Fruit fly (Drosophila melanogaster) whole organism, adult: ENCODE results near the gene Lcp65Ac.

Experiments
- CG11617 ChIP-seq: fragments of 200-800 bp; sonication (Bioruptor generic); optimal IDR thresholded peaks from 2 replicates; lab custom pipeline; 2017; ENCODE audit warnings: mild to moderate bottlenecking, missing biosample characterization, missing genetic modification reagents, missing genetic modification characterization
- CG12768 ChIP-seq: fragments of 200-800 bp; sonication (Bioruptor generic); optimal IDR thresholded peaks from 2 replicates; lab custom pipeline; 2017; ENCODE audit warnings: missing biosample characterization, missing genetic modification characterization, mild to moderate bottlenecking, moderate library complexity, missing genetic modification reagents
- CG14711 ChIP-seq: fragments of 200-800 bp; sonication (Bioruptor generic); optimal IDR thresholded peaks from 2 replicates; lab custom pipeline; 2018; ENCODE audit warnings: missing biosample characterization, mild to moderate bottlenecking, missing genetic modification characterization, moderate library complexity
- CG1620 ChIP-seq: fragments of 200-800 bp; sonication (Bioruptor generic); optimal IDR thresholded peaks from 2 replicates; lab custom pipeline; 2016; ENCODE audit warnings: missing biosample characterization, missing genetic modification characterization
- CG33017 ChIP-seq: fragments of 200-800 bp; sonication (Bioruptor generic); optimal IDR thresholded peaks from 2 replicates; lab custom pipeline; 2018; ENCODE audit warnings: missing biosample characterization, mild to moderate bottlenecking, missing genetic modification characterization, moderate library complexity
- CG5204 ChIP-seq: fragments of 200-800 bp; sonication (Bioruptor generic); optimal IDR thresholded peaks from 2 replicates; lab custom pipeline; 2016; ENCODE audit warnings: missing biosample characterization, missing genetic modification characterization
- CG7045 ChIP-seq: fragments of 200-800 bp; sonication (Bioruptor generic); optimal IDR thresholded peaks from 2 replicates; lab custom pipeline; 2017; ENCODE audit warnings: missing biosample characterization, mild to moderate bottlenecking, missing genetic modification characterization
- CG7101 ChIP-seq: fragments of 200-800 bp; sonication (Bioruptor generic); optimal IDR thresholded peaks from 2 replicates; lab custom pipeline; 2018; ENCODE audit warnings: missing biosample characterization, mild to moderate bottlenecking, missing genetic modification characterization, moderate library complexity
- Clk ChIP-seq: fragments of 200-800 bp; sonication (Bioruptor generic); optimal IDR thresholded peaks from 2 replicates; lab custom pipeline; 2017; ENCODE audit warnings: missing biosample characterization, missing genetic modification characterization
- Crg-1 ChIP-seq: fragments of 200-800 bp; sonication (Bioruptor generic); optimal IDR thresholded peaks from 2 replicates; lab custom pipeline; 2016; ENCODE audit warnings: missing biosample characterization, missing genetic modification characterization
- Hr96 ChIP-seq: fragments of 200-800 bp; sonication (Bioruptor generic); optimal IDR thresholded peaks from 2 replicates; lab custom pipeline; 2016; ENCODE audit warnings: missing biosample characterization, missing genetic modification characterization
- Mnt ChIP-seq: fragments of 200-800 bp; sonication (Bioruptor generic); optimal IDR thresholded peaks from 2 replicates; lab custom pipeline; 2016; ENCODE audit warnings: missing biosample characterization, mild to moderate bottlenecking, missing genetic modification characterization
- bab1 ChIP-seq: fragments of 200-800 bp; sonication (Bioruptor generic); optimal IDR thresholded peaks from 3 replicates; lab custom pipeline; 2019; ENCODE audit warnings: missing biosample characterization, mild to moderate bottlenecking, missing genetic modification characterization, moderate library complexity
- cic ChIP-seq: fragments of 200-800 bp; sonication (Bioruptor generic); optimal IDR thresholded peaks from 2 replicates; lab custom pipeline; 2017; ENCODE audit warnings: missing biosample characterization, mild to moderate bottlenecking, missing genetic modification characterization, moderate library complexity
- cnc ChIP-seq, 2 experiments: fragments of >200 bp; optimal IDR thresholded peaks; 2 replicates each; lab custom pipeline; 2017
- kay ChIP-seq: fragments of 200-800 bp; sonication (Bioruptor generic); peaks from one replicate; lab custom pipeline; 2016; ENCODE audit warnings: missing biosample characterization, missing genetic modification characterization, borderline replicate concordance
- ovo ChIP-seq: fragments of 200-800 bp; sonication (Bioruptor generic); optimal IDR thresholded peaks from 2 replicates; lab custom pipeline; 2016; ENCODE audit warnings: missing biosample characterization, missing genetic modification characterization
- pad ChIP-seq: fragments of 200-800 bp; sonication (Bioruptor generic); optimal IDR thresholded peaks from 3 replicates; lab custom pipeline; 2017; ENCODE audit warnings: missing biosample characterization, missing genetic modification characterization, mild to moderate bottlenecking, moderate library complexity, missing genetic modification reagents
- tj ChIP-seq: fragments of 200-800 bp; sonication (Bioruptor generic); optimal IDR thresholded peaks from 3 replicates; lab custom pipeline; 2017; ENCODE audit warnings: missing biosample characterization, mild to moderate bottlenecking, missing genetic modification characterization, moderate library complexity
- toe ChIP-seq: fragments of 200-800 bp; sonication (Bioruptor generic); optimal IDR thresholded peaks from 2 replicates; lab custom pipeline; 2016; ENCODE audit warnings: missing biosample characterization, missing genetic modification characterization

Lcp65Ac gene

DNA sequence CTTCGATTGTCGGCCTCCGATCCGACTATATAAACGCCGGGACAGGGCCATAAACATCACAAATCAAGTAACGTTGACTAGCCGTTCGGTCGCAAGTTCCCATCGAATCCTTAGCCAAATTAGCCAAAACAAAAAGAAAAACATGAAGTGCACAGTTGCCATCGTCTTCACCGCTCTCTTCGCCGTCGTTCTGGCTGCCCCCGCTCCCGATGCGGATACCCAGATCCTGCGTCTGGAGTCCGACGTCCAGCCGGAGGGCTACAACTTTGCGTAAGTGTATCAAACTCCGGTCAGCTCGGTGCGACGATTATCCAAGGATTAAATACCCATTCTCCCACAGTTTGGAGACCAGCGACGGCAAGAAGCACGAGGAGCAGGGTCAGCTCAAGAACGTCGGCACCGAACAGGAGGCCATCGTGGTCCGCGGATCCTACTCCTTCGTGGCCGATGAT lies at the start of gene Lcp65Ac:
Gene Lcp65Ac, plus strand, starts transcription at position 51 of the 452 bp plus-strand sequence.
- no peak for TF ChIP-seq CG7045 (GFP tag; lab: Kevin White, UChicago)
- TF ChIP-seq pad, result no peak
- TF ChIP-seq toe (GFP tag; lab: Kevin White, UChicago), result no peak
- no peak for TF ChIP-seq cnc (optimal IDR thresholded peaks at IDR 0.05; lab: Kevin White, UChicago)
- TF ChIP-seq bab1 (GFP tag; lab: Kevin White, UChicago), result no peak
- no peak for TF ChIP-seq Hr96 (GFP tag; lab: Kevin White, UChicago)
- no peak for TF ChIP-seq tj (GFP tag; lab: Kevin White, UChicago)
- TF ChIP-seq Clk (GFP tag; lab: Kevin White, UChicago), result no peak
- no peak for TF ChIP-seq ovo (GFP tag; lab: Kevin White, UChicago)
- TF ChIP-seq CG7101 (tag; lab: Kevin White, UChicago), result no peak
- TF ChIP-seq Mnt, result no peak
- no peak for TF ChIP-seq CG14711
- no peak for TF ChIP-seq Crg-1 (GFP tag; lab: Kevin White, UChicago)
- no peak for TF ChIP-seq CG11617 (GFP tag; lab: Kevin White, UChicago)
- TF ChIP-seq CG12768 (GFP tag; lab: Kevin White, UChicago), result no peak
- TF ChIP-seq kay, result no peak
- TF ChIP-seq CG1620 (GFP tag; lab: Kevin White, UChicago), result no peak

DNA sequence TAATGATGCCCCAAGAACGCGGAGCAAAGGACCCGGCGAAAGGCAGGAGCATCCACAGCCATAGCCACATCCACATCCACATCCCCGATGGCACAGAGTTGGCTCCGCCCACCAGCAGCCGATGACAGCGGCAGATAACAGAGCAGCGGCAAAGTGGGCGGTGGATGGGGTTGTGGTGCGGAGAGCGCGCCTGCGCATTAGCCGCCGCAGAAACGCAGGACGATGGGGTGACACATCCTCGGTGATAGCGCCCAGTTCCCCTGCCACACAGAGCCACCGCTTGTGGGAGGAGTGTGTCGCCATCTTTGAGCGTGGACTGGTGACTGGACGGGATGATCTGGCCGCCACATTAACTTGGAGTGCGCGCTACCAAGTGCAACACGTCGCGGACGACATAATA lies 47.3 kb upstream of the Lcp65Ac start, which contains the start of gene Ets65A:
Gene Ets65A, plus strand, starts transcription at position 348 of the 400 bp plus-strand sequence.
- TF ChIP-seq ovo (GFP tag; lab: Kevin White, UChicago) (no peak), CG5204 (no peak), Hr96 (GFP tag; lab: Kevin White, UChicago) (no peak), cic (GFP tag; lab: Kevin White, UChicago) (no peak), cnc (optimal IDR thresholded peaks at IDR 0.05; lab: Kevin White, UChicago) (no peak), pad (no peak), Crg-1 (GFP tag; lab: Kevin White, UChicago) (no peak), kay (no peak), CG11617 (GFP tag; lab: Kevin White, UChicago) (no peak), CG33017 (tag; lab: Kevin White, UChicago) (no peak), CG7101 (tag; lab: Kevin White, UChicago) (no peak), toe (GFP tag; lab: Kevin White, UChicago) (no peak), bab1 (GFP tag; lab: Kevin White, UChicago) (no peak), CG12768 (GFP tag; lab: Kevin White, UChicago) (no peak), CG14711 (no peak), CG7045 (GFP tag; lab: Kevin White, UChicago) (no peak)

DNA sequence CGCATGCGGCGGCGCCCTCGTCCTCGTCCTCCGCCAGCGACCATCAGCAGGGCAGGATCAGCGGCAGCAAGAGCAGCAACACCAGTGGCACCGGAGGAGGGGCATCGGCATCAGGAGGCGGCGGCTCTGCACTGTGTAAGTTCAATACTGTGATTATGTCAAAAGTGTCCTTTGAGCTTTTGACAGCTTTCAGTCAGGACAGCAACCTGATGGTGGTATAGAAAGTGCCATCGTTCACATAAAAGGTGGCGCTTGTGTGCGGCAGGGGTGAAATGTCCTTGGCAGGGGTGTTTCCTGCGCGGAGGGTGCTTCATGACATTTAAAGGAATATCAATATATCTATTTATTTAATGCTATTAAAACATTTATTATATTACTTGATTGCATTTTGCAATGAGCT lies 41.0 kb upstream of the Lcp65Ac start:
- TF ChIP-seq Mnt (no peak), CG12768 (GFP tag; lab: Kevin White, UChicago) (no peak), kay (no peak), Hr96 (GFP tag; lab: Kevin White, UChicago) (no peak), CG7045 (GFP tag; lab: Kevin White, UChicago) (no peak), Crg-1 (GFP tag; lab: Kevin White, UChicago) (no peak), tj (GFP tag; lab: Kevin White, UChicago) (no peak), bab1 (GFP tag; lab: Kevin White, UChicago) (no peak), CG11617 (GFP tag; lab: Kevin White, UChicago) (no peak), CG14711 (no peak), cic (GFP tag; lab: Kevin White, UChicago) (no peak), cnc (optimal IDR thresholded peaks at IDR 0.05; lab: Kevin White, UChicago) (no peak), CG5204 (no peak), Clk (GFP tag; lab: Kevin White, UChicago) (no peak), CG33017 (tag; lab: Kevin White, UChicago) (no peak), ovo (GFP tag; lab: Kevin White, UChicago) (no peak)

DNA sequence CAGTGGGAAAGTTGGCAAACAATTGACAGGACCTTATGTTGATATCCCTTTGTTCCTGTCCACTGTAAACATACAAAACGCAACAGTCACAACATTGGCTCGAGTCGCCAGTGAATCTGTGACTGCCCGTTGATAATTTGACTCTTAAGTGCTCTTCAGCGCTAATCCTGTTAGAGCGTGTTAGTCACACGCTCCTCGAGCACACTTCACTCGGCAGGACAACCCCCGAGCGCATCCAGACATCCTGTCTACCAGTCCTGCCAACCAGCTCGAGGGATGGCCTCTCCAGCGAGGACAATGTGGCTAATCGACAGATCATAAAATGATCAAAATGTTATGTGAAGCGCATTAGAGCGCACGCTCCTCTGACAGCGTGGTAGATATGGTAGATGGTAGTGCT lies 40.1 kb upstream of the Lcp65Ac start:
- TF ChIP-seq CG1620 (GFP tag; lab: Kevin White, UChicago) (no peak), cic (GFP tag; lab: Kevin White, UChicago) (no peak), kay (no peak), CG7045 (GFP tag; lab: Kevin White, UChicago) (no peak), ovo (GFP tag; lab: Kevin White, UChicago) (no peak), Crg-1 (GFP tag; lab: Kevin White, UChicago) (no peak), CG12768 (GFP tag; lab: Kevin White, UChicago) (no peak), Mnt (no peak), Hr96 (GFP tag; lab: Kevin White, UChicago) (no peak), CG7101 (tag; lab: Kevin White, UChicago) (no peak)

DNA sequence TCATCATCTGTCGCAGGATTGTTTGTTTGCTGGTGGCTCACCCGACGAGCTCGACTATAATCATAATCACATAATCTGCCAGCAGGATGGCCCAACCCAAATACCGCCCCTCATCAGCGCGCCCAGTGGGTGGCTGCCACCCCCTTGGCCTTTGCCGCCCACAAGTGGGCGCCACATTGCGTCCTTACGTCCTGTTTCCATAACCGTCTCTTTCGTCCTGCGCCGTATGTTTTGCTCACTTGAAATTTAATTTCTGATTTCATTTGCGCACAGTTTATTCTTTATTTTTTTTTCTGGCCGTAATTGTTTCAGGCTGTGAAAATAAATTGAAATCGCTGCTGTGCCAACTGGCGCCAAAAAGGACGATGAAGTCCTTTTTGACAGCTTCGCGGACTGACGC lies 39.2 kb upstream of the Lcp65Ac start:
- TF ChIP-seq toe (GFP tag; lab: Kevin White, UChicago) (no peak), CG12768 (GFP tag; lab: Kevin White, UChicago) (no peak), CG1620 (GFP tag; lab: Kevin White, UChicago) (no peak), Clk (GFP tag; lab: Kevin White, UChicago) (no peak), Crg-1 (GFP tag; lab: Kevin White, UChicago) (no peak), CG11617 (GFP tag; lab: Kevin White, UChicago) (no peak), CG33017 (tag; lab: Kevin White, UChicago) (no peak), cic (GFP tag; lab: Kevin White, UChicago) (no peak), Hr96 (GFP tag; lab: Kevin White, UChicago) (no peak), tj (GFP tag; lab: Kevin White, UChicago) (no peak), CG7045 (GFP tag; lab: Kevin White, UChicago) (no peak), pad (no peak), bab1 (GFP tag; lab: Kevin White, UChicago) (no peak)

DNA sequence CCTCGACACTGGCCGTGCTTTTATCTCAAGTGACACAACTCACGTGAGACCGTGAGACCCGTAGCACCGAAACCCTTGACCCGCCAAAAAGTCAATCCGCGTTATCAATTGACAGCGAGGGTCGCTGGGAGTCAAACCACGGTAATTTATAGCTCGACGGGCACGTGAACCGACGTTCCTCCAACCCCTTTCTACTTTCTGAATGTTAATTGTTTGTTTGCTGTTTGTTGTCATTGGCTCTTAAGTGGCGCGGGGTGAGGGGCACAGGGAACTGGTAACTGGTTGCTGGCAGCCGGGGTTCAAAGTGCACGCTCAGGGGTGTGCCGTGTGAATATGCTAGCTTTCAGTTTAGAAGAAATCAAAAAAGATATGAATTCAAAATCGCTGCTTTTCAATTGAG lies 37.9 kb upstream of the Lcp65Ac start:
- TF ChIP-seq Crg-1 (GFP tag; lab: Kevin White, UChicago) (no peak), cnc (optimal IDR thresholded peaks at IDR 0.05; lab: Kevin White, UChicago) (no peak), CG1620 (GFP tag; lab: Kevin White, UChicago) (no peak), pad (no peak), Clk (GFP tag; lab: Kevin White, UChicago) (no peak)
